Worm (Caenorhabditis elegans): ENCODE data around the gene C09G9.8.
A peak's percentile ranks its signal among the peaks of the same experiment; 100 is the strongest.

Gene C09G9.8

ce11 chrIV:8927093-8927492, 45.8 kb downstream of the C09G9.8 start:
- TF ChIP-seq aly-2 (tag; optimal IDR thresholded peaks at IDR 0.05): peak; percentile 50
- peak; percentile 49 for TF ChIP-seq lin-13 (GFP tag; optimal IDR thresholded peaks at IDR 0.05)
- peak; percentile 82 for TF ChIP-seq nhr-90 (tag; optimal IDR thresholded peaks at IDR 0.05; ENCODE audit: poor library complexity)
- TF ChIP-seq unc-30 (tag; optimal IDR thresholded peaks at IDR 0.05): no peak
- peak; percentile 77 for TF ChIP-seq nhr-76 (tag; optimal IDR thresholded peaks at IDR 0.05)
- TF ChIP-seq sox-4 (tag; optimal IDR thresholded peaks at IDR 0.05): no peak
- no peak for TF ChIP-seq ceh-63 (GFP tag; optimal IDR thresholded peaks at IDR 0.05)
- TF ChIP-seq xbp-1 (tag; optimal IDR thresholded peaks at IDR 0.05): peak; percentile 79
- peak; percentile 74 for TF ChIP-seq nhr-19 (GFP tag; conservative IDR thresholded peaks at IDR 0.05)
- TF ChIP-seq irx-1 (tag; optimal IDR thresholded peaks at IDR 0.05): peak; percentile 56
- peak; percentile 82 for TF ChIP-seq snu-23 (GFP tag; optimal IDR thresholded peaks at IDR 0.05)
- TF ChIP-seq unc-62 (GFP tag; optimal IDR thresholded peaks at IDR 0.05): no peak
- no peak for TF ChIP-seq mab-9 (GFP tag; IDR thresholded peaks at IDR 0.05)
- no peak for TF ChIP-seq ets-5 (GFP tag; IDR thresholded peaks at IDR 0.05)
- TF ChIP-seq ceh-82 (tag; optimal IDR thresholded peaks at IDR 0.05): peak; percentile 55 to 62 (median 60)
- TF ChIP-seq fkh-10 (GFP tag; optimal IDR thresholded peaks at IDR 0.05): no peak
- TF ChIP-seq vab-15 (tag; optimal IDR thresholded peaks at IDR 0.05): no peak
- TF ChIP-seq ceh-88 (GFP tag; IDR thresholded peaks at IDR 0.05): no peak
- TF ChIP-seq elt-3 (tag; optimal IDR thresholded peaks at IDR 0.05): peak in 1 of 6 experiments; percentile 75
- no peak for TF ChIP-seq ceh-90 (tag; optimal IDR thresholded peaks at IDR 0.05)
- TF ChIP-seq aha-1 (tag; optimal IDR thresholded peaks at IDR 0.05): no peak
- TF ChIP-seq nhr-84 (tag; optimal IDR thresholded peaks at IDR 0.05): no peak
- TF ChIP-seq grh-1 (GFP tag; IDR thresholded peaks at IDR 0.05): peak; percentile 44
- TF ChIP-seq ztf-4 (tag; optimal IDR thresholded peaks at IDR 0.05): peak; percentile 64
- TF ChIP-seq egl-13 (tag; optimal IDR thresholded peaks at IDR 0.05): no peak
- TF ChIP-seq egl-27 (tag; optimal IDR thresholded peaks at IDR 0.05): peak in 1 of 2 experiments; percentile 14
- TF ChIP-seq hlh-17 (GFP tag; optimal IDR thresholded peaks at IDR 0.05; ENCODE audit: borderline replicate concordance): no peak
- no peak for TF ChIP-seq C34B4.2 (tag; optimal IDR thresholded peaks at IDR 0.05)
- peak; percentile 52 to 81 for TF ChIP-seq lin-35 (GFP tag; optimal IDR thresholded peaks at IDR 0.05)
- TF ChIP-seq alr-1 (tag; optimal IDR thresholded peaks at IDR 0.05; ENCODE audit: borderline replicate concordance): no peak
- peak; percentile 75 for TF ChIP-seq unc-130 (tag; optimal IDR thresholded peaks at IDR 0.05)
- TF ChIP-seq mep-1 (tag; optimal IDR thresholded peaks at IDR 0.05): peak; percentile 66
- peak; percentile 48; the same call in 1 of the 2 replicates for TF ChIP-seq unc-98 (GFP tag; IDR thresholded peaks at IDR 0.05)
- peak; percentile 70 for TF ChIP-seq tbx-2 (tag; optimal IDR thresholded peaks at IDR 0.05)
- peak; percentile 80 for TF ChIP-seq dsc-1 (tag; optimal IDR thresholded peaks at IDR 0.05)
- TF ChIP-seq fkh-8 (tag; optimal IDR thresholded peaks at IDR 0.05): peak; percentile 65
- TF ChIP-seq nhr-71 (tag; optimal IDR thresholded peaks at IDR 0.05): peak; percentile 87
- no peak for TF ChIP-seq nhr-11 (tag; optimal IDR thresholded peaks at IDR 0.05)
- TF ChIP-seq ztf-11 (tag; optimal IDR thresholded peaks at IDR 0.05): peak in 1 of 2 experiments; percentile 33
- no peak for TF ChIP-seq pag-3 (tag; optimal IDR thresholded peaks at IDR 0.05; ENCODE audit: borderline replicate concordance, insufficient read depth)
- peak; percentile 56 to 62 for TF ChIP-seq efl-1 (optimal IDR thresholded peaks at IDR 0.05)
- TF ChIP-seq efl-1 (GFP tag; optimal IDR thresholded peaks at IDR 0.05 in 1 of 2): peak; percentile 46 to 96
- TF ChIP-seq sup-37 (GFP tag; optimal IDR thresholded peaks at IDR 0.05): peak; percentile 49
- TF ChIP-seq mdl-1 (tag; optimal IDR thresholded peaks at IDR 0.05): peak in 1 of 2 experiments; percentile 84
- TF ChIP-seq sptf-1 (tag; optimal IDR thresholded peaks at IDR 0.05): no peak
- no peak for TF ChIP-seq tlp-1 (tag; optimal IDR thresholded peaks at IDR 0.05)
- peak; percentile 51 for TF ChIP-seq lir-3 (tag; optimal IDR thresholded peaks at IDR 0.05; ENCODE audit: poor library complexity)
- TF ChIP-seq ama-1 (optimal IDR thresholded peaks at IDR 0.05): peak; percentile 44
- peak; percentile 43 for TF ChIP-seq unc-86 (tag; optimal IDR thresholded peaks at IDR 0.05)
- peak; percentile 72 for TF ChIP-seq elt-2 (tag; optimal IDR thresholded peaks at IDR 0.05)
- no peak for TF ChIP-seq lin-39 (tag; optimal IDR thresholded peaks at IDR 0.05)
- peak; percentile 58 to 72 for TF ChIP-seq lsy-2 (tag; optimal IDR thresholded peaks at IDR 0.05)
- peak; percentile 55 for TF ChIP-seq nhr-77 (tag; optimal IDR thresholded peaks at IDR 0.05)

Data from whole organism, L1 larva.